Worm (Caenorhabditis elegans): Measurements from ENCODE around the gene W02B12.16.

ce11 chrII:11433942-11434341 is 42.4 kb downstream of the W02B12.16 start, which contains the start of gene C05D12.5:
- TF ChIP-seq zfp-2 (tag; optimal IDR thresholded peaks at IDR 0.05) (no peak), vab-7 (GFP tag; IDR thresholded peaks at IDR 0.05) (no peak), fkh-10 (GFP tag; optimal IDR thresholded peaks at IDR 0.05) (no peak), lin-13 (GFP tag; optimal IDR thresholded peaks at IDR 0.05) (no peak), unc-39 (tag; optimal IDR thresholded peaks at IDR 0.05) (no peak), nhr-237 (tag; optimal IDR thresholded peaks at IDR 0.05) (no peak), Y75B8A.6 (GFP tag; IDR thresholded peaks at IDR 0.05) (no peak), lin-39 (tag; optimal IDR thresholded peaks at IDR 0.05) (no peak), lin-38 (GFP tag; IDR thresholded peaks at IDR 0.05) (no peak), hlh-30 (tag; optimal IDR thresholded peaks at IDR 0.05; ENCODE audit: insufficient read depth) (no peak), ama-1 (optimal IDR thresholded peaks at IDR 0.05) (no peak)
